Worm (Caenorhabditis elegans) whole organism, late embryonic: ENCODE results near the gene D2024.1.
"Not testable (repeated sequence)": the region's sequence is repeated elsewhere in the genome, so short reads cannot be mapped to it uniquely, and the experiment has no call there.

ENCODE experiments used
- ceh-22 ChIP-seq: sonication (generic microtip); optimal IDR thresholded peaks from 2 replicates; lab custom pipeline; 2017; ENCODE audit warnings: missing biosample characterization, missing genetic modification characterization
- ceh-24 ChIP-seq: sonication (generic microtip); optimal IDR thresholded peaks from 2 replicates; lab custom pipeline; 2016; ENCODE audit warnings: mild to moderate bottlenecking, missing genetic modification characterization, missing compliant biosample characterization
- ceh-30 ChIP-seq: fragments of 150-350 bp; optimal IDR thresholded peaks from 2 replicates; lab custom pipeline; 2014; ENCODE audit warnings: missing biosample characterization, missing genetic modification characterization
- hlh-30 ChIP-seq: sonication (generic microtip); optimal IDR thresholded peaks from 2 replicates; lab custom pipeline; 2017; ENCODE audit warnings: antibody characterized with exemption, missing genetic modification characterization, missing compliant biosample characterization; ENCODE audit not compliant: insufficient read depth
- rnt-1 ChIP-seq: sonication (generic microtip); optimal IDR thresholded peaks from 2 replicates; lab custom pipeline; 2016; ENCODE audit warnings: missing genetic modification characterization, missing compliant biosample characterization
- tbx-2 ChIP-seq: sonication (generic microtip); optimal IDR thresholded peaks from 2 replicates; lab custom pipeline; 2016; ENCODE audit warnings: missing genetic modification characterization, missing compliant biosample characterization

ce11 chrIV:7247243-7247642, at the start of gene D2024.1:
- TF ChIP-seq tbx-2, ceh-24, rnt-1, ceh-22, ceh-30, hlh-30 (tag; lab: Kevin White, UChicago): not testable (repeated sequence)
